Fruit fly (Drosophila melanogaster) whole organism, prepupa: ENCODE data around the gene alpha-Est5.

Experiments used
- CG1621 ChIP-seq: fragments of 200-800 bp; sonication (Bioruptor generic); optimal IDR thresholded peaks from 3 replicates; lab custom pipeline; 2018; ENCODE audit warnings: missing biosample characterization, mild to moderate bottlenecking, missing genetic modification characterization
- CG6792 ChIP-seq: fragments of 200-800 bp; sonication (Bioruptor generic); optimal IDR thresholded peaks from 3 replicates; lab custom pipeline; 2016; ENCODE audit warnings: missing biosample characterization, missing genetic modification characterization
- dsx ChIP-seq: fragments of 200-800 bp; optimal IDR thresholded peaks from 3 replicates; lab custom pipeline; 2019; ENCODE audit warnings: missing biosample characterization, mild to moderate bottlenecking, missing genetic modification characterization, moderate library complexity; ENCODE audit not compliant: poor library complexity, severe bottlenecking
- esn ChIP-seq: fragments of 200-800 bp; sonication (Bioruptor generic); optimal IDR thresholded peaks from 2 replicates; lab custom pipeline; 2016; ENCODE audit warnings: missing biosample characterization, mild to moderate bottlenecking, missing genetic modification characterization, moderate library complexity
- salr ChIP-seq, 2 experiments: fragments of 200-800 bp; sonication (Bioruptor generic); optimal IDR thresholded peaks; 3 replicates each; lab custom pipeline; 2016 to 2018; ENCODE audit warnings: missing biosample characterization in 2 of 2, missing genetic modification characterization in 2 of 2, mild to moderate bottlenecking in 1 of 2

DNA sequence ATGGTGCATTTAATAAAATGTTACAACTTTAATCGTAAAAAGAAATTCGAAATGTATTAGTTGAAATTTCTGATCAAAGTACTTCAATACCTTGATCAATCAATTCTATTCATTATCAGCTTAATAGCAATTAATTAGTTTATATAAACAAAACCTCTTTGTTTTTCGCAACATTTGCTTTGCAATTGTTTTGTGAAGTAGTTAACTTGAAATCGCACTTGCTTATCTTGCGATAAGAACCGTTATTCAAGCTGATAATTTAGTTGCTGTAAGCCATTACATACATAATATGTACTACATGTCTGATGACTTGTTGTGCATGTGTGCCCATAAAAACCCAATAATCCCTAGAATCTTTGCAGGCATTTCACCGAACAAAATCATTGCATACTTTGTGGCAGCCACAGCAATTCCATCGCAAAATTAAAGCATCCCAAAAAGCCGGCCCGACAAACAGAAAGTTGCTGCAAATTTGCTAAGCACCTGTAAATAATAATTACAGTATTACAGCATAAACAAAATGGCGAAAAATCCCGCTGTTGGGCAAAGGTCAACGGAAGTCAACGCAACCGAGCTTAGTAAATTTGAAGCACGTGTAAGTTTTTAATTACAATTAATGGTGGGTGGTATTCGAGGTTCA lies 27.9 kb downstream of the alpha-Est5 start:
- TF ChIP-seq dsx (GFP tag; lab: Kevin White, UChicago) (no peak), CG1621 (tag; lab: Kevin White, UChicago) (no peak), CG6792 (GFP tag; lab: Kevin White, UChicago) (no peak), esn (GFP tag; lab: Kevin White, UChicago) (no peak), salr (GFP tag; optimal IDR thresholded peaks at IDR 0.05; lab: Kevin White, UChicago) (no peak)
